Worm (Caenorhabditis elegans): ENCODE results near the gene F08F8.7.

F08F8.7 gene

ce11 chrIII:7373802-7374435 lies 27.0 kb upstream of the F08F8.7 start:
- TF ChIP-seq ceh-91 (GFP tag; IDR thresholded peaks at IDR 0.05) (no peak), ztf-25 (GFP tag; IDR thresholded peaks at IDR 0.05) (no peak), zim-3 (tag; optimal IDR thresholded peaks at IDR 0.05) (no peak), fkh-3 (tag; optimal IDR thresholded peaks at IDR 0.05) (no peak), xnd-1 (tag; optimal IDR thresholded peaks at IDR 0.05) (no peak), rcor-1 (GFP tag; IDR thresholded peaks at IDR 0.05) (no peak), akir-1 (GFP tag; optimal IDR thresholded peaks at IDR 0.05) (no peak), attf-5 (GFP tag; optimal IDR thresholded peaks at IDR 0.05) (no peak), ztf-6 (GFP tag; IDR thresholded peaks at IDR 0.05) (no peak), egl-18 (GFP tag; IDR thresholded peaks at IDR 0.05) (no peak), rpc-1 (optimal IDR thresholded peaks at IDR 0.05) (no peak), rpc-1 (tag; optimal IDR thresholded peaks at IDR 0.05) (no peak), cebp-2 (GFP tag; IDR thresholded peaks at IDR 0.05) (no peak)

DNA sequence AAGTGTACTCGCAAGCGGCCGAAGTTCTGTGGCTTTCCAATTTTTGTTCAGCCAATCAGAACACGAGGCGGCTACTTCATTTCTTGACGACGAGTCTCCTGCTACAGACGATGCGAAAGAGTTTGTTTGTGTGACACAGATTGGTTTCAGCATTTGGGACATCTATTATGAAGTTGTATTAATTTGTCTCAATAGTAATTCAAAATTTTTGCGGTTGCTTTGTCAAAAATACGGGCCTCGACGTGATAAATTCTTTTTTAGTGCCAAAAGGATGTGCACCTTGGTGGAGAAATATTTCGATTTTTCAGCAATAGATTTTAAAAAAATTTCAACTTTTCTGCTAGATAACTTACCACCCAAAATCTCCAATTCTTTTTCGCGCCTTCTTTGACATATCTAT lies 23.6 kb upstream of the F08F8.7 start:
- TF ChIP-seq F57C9.4 (tag; optimal IDR thresholded peaks at IDR 0.05) (no peak), tbp1 (GFP tag; optimal IDR thresholded peaks at IDR 0.05) (peak; percentile 25), efl-1 (GFP tag; optimal IDR thresholded peaks at IDR 0.05) (no peak), F49E8.2 (tag; optimal IDR thresholded peaks at IDR 0.05; ENCODE audit: insufficient read depth) (no peak), Y67H2A.10 (GFP tag; conservative IDR thresholded peaks at IDR 0.05) (no peak), ceh-27 (GFP tag; optimal IDR thresholded peaks at IDR 0.05) (no peak), tbx-9 (tag; optimal IDR thresholded peaks at IDR 0.05; ENCODE audit: borderline replicate concordance) (no peak)

ce11 chrIII:7369394-7370024 lies 22.6 kb upstream of the F08F8.7 start:
- TF ChIP-seq tbp1 (GFP tag; optimal IDR thresholded peaks at IDR 0.05) (no peak), somi-1 (GFP tag; optimal IDR thresholded peaks at IDR 0.05) (peak; percentile 34), lin-35 (GFP tag; optimal IDR thresholded peaks at IDR 0.05) (no peak), ztf-22 (GFP tag; optimal IDR thresholded peaks at IDR 0.05) (no peak), ccch-3 (GFP tag; optimal IDR thresholded peaks at IDR 0.05) (no peak), sdz-38 (tag; optimal IDR thresholded peaks at IDR 0.05) (no peak), repo-1 (tag; optimal IDR thresholded peaks at IDR 0.05) (peak; percentile 76), ama-1 (optimal IDR thresholded peaks at IDR 0.05) (peak; percentile 41), ama-1 (GFP tag; optimal IDR thresholded peaks at IDR 0.05) (no peak), B0261.1 (tag; optimal IDR thresholded peaks at IDR 0.05) (no peak), hmg-20 (GFP tag; IDR thresholded peaks at IDR 0.05) (no peak), fkh-3 (tag; optimal IDR thresholded peaks at IDR 0.05) (no peak), Y67H2A.10 (GFP tag; conservative IDR thresholded peaks at IDR 0.05) (no peak), zfh-2 (GFP tag; conservative IDR thresholded peaks at IDR 0.05) (no peak), F57A8.1 (GFP tag; optimal IDR thresholded peaks at IDR 0.05) (no peak), hsf-1 (GFP tag; IDR thresholded peaks at IDR 0.05) (no peak), aptf-2 (GFP tag; conservative IDR thresholded peaks at IDR 0.05) (no peak), ceh-91 (GFP tag; IDR thresholded peaks at IDR 0.05) (no peak), B0336.3 (GFP tag; IDR thresholded peaks at IDR 0.05) (0 out of 2 replicates have a peak, but pooled peaks have one; percentile 13), dpff-1 (tag; optimal IDR thresholded peaks at IDR 0.05) (no peak), K12H6.12 (tag; optimal IDR thresholded peaks at IDR 0.05) (no peak), ceh-40 (GFP tag; IDR thresholded peaks at IDR 0.05) (0 out of 2 replicates have a peak, but pooled peaks have one; percentile 9), nhr-179 (tag; optimal IDR thresholded peaks at IDR 0.05) (no peak), hrde-1 (tag; optimal IDR thresholded peaks at IDR 0.05; ENCODE audit: borderline replicate concordance) (no peak), hlh-26 (GFP tag; conservative IDR thresholded peaks at IDR 0.05) (no peak), ztf-28 (GFP tag; IDR thresholded peaks at IDR 0.05) (no peak), hlh-12 (tag; optimal IDR thresholded peaks at IDR 0.05) (no peak), lin-26 (GFP tag; IDR thresholded peaks at IDR 0.05) (peak; percentile 14; the same call in 1 of the 2 replicates), lin-40 (tag; optimal IDR thresholded peaks at IDR 0.05) (peak; percentile 48), chd-7 (tag; optimal IDR thresholded peaks at IDR 0.05) (peak; percentile 39)

Measured in whole organism, young adult.